Worm (Caenorhabditis elegans): ENCODE measurements around the gene C25G4.3.

ce11 chrIV:12408625-12409024, 37.1 kb downstream of the C25G4.3 start, which contains the start of gene dsb-1:
- TF ChIP-seq mab-5 (tag; optimal IDR thresholded peaks at IDR 0.05) (no peak), nhr-77 (tag; optimal IDR thresholded peaks at IDR 0.05) (no peak), aly-2 (tag; optimal IDR thresholded peaks at IDR 0.05) (no peak), elt-1 (tag; optimal IDR thresholded peaks at IDR 0.05) (no peak), nhr-25 (tag; optimal IDR thresholded peaks at IDR 0.05) (no peak), ama-1 (optimal IDR thresholded peaks at IDR 0.05) (no peak), ztf-11 (tag; optimal IDR thresholded peaks at IDR 0.05) (no peak), lsy-2 (tag; optimal IDR thresholded peaks at IDR 0.05) (no peak), nhr-11 (tag; optimal IDR thresholded peaks at IDR 0.05) (no peak), skn-1 (tag; optimal IDR thresholded peaks at IDR 0.05) (no peak), zag-1 (tag; optimal IDR thresholded peaks at IDR 0.05) (no peak), nhr-10 (tag; optimal IDR thresholded peaks at IDR 0.05) (no peak)
